Worm (Caenorhabditis elegans) whole organism, L2 larva: ENCODE results near the gene rep-1.

Experiments used
- nhr-12 ChIP-seq: fragments of 150-350 bp; optimal IDR thresholded peaks from 2 replicates; lab custom pipeline; 2014; ENCODE audit warnings: missing biosample characterization, missing genetic modification characterization
- unc-62 ChIP-seq: fragments of 150-350 bp; optimal IDR thresholded peaks from 2 replicates; lab custom pipeline; 2014; ENCODE audit warnings: missing biosample characterization, missing genetic modification reagents, missing genetic modification characterization

ce11 chrIII:1558441-1559159 is 11.5 kb upstream of the rep-1 start, which contains the start of the genes eelo-1 and Y67D2.2:
- TF ChIP-seq unc-62 (GFP tag; lab: Kevin White, UChicago), result no peak
- no peak for TF ChIP-seq nhr-12 (tag; lab: Kevin White, UChicago)
